Worm (Caenorhabditis elegans) whole organism, L4/young adult: ENCODE data around the gene toe-1.

Source experiments
- dao-5 ChIP-seq: sonication (generic microtip); optimal IDR thresholded peaks from 2 replicates; lab custom pipeline; 2016; ENCODE audit warnings: missing genotype, missing genetic modification characterization, moderate library complexity, missing compliant biosample characterization
- him-1 ChIP-seq: sonication (generic microtip); optimal IDR thresholded peaks from 2 replicates; lab custom pipeline; 2016; ENCODE audit warnings: missing genotype, missing genetic modification reagents, missing genetic modification characterization, missing compliant biosample characterization

ce11 chrII:4453453-4453852 is 28.5 kb downstream of the toe-1 start:
- no peak for TF ChIP-seq him-1 (tag; lab: Kevin White, UChicago)
- no peak for TF ChIP-seq dao-5
